Fruit fly (Drosophila melanogaster) whole organism: ENCODE measurements around the gene CG34348.
A peak's percentile ranks its signal among the peaks of the same experiment; 100 is the strongest.

ENCODE experiments used
- CG8478 ChIP-seq: fragments of >200 bp; optimal IDR thresholded peaks from 2 replicates; lab custom pipeline; 2018; ENCODE audit warnings: inconsistent platforms
- Dll ChIP-seq: fragments of >200 bp; optimal IDR thresholded peaks from 2 replicates; lab custom pipeline; 2017
- pan ChIP-seq: fragments of >200 bp; optimal IDR thresholded peaks from 2 replicates; lab custom pipeline; 2017
- psq ChIP-seq: fragments of >200 bp; optimal IDR thresholded peaks from 2 replicates; lab custom pipeline; 2017
- usp ChIP-seq: fragments of >200 bp; optimal IDR thresholded peaks from 2 replicates; lab custom pipeline; 2017; ENCODE audit warnings: missing biosample characterization, missing genetic modification characterization, mixed read lengths

DNA sequence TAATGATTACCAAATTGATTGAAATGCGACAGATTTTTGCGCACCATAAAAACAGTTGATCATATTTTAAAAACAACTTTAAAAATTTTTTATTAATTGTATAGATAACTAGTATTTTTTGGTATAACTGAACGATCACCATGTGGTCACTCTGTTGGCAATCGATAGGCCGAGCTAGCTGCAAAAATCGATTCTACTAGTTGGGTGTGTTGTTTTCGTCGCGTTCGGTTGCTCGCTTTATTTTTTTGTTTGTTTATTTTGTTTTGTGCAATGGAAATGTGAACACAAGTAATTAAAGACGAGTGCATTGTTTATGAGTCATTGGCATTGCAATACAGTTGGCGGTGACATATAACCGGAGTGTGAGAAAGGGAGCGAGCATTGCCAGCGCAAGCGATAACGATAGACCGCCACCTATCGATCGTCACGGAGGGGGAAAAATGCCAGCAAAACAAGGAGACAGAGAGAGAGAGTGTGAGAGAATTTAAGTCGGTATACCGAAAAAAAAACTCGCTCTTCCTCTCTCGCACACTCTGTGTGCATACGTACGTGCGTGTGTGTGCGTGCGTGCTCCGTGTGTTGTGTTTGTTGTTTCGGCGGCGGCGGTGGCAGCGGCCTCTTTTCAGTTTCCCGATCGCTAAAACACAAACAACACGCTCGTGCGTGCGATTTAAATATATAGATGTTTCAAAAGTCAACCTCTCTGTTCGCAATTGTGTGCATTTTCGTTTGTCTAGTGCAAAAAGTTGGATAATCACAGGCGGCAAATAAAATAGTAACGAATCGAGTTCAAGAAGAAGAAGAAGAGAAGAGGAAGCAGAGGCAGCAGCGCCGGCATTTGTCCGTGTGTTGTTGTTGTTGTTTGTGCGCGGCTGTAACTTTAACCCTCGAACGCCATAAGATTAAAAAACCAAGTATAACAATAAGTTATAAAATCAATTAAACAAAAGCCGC, 50.1 kb downstream of the CG34348 start:
- TF ChIP-seq usp (GFP tag; lab: Kevin White, UChicago): no peak
- TF ChIP-seq psq (lab: Kevin White, UChicago): no peak
- TF ChIP-seq Dll (lab: Kevin White, UChicago): peak; percentile 81
- no peak for TF ChIP-seq CG8478 (lab: Kevin White, UChicago)
- no peak for TF ChIP-seq pan (lab: Kevin White, UChicago)
